Fruit fly (Drosophila melanogaster): ENCODE data around the gene CG2444.

CG2444 gene

DNA sequence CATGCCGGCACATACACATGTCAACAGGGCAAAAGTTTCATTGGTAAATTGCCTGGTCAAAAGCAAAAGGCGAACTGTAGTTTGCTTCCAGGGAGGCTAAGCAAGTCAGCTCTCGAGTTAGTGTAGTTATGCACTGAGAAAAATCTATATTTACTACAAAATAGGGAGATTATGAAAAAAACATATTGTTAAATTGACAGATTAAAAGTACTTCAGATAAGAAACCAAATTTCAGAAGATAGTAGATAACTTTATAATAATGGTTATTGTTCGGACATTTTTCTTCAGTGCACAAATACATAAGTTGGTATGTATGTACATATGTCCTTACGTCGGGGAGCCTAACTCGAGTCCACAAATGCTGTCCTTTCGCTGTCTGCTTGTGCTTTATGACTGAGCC lies 48.0 kb downstream of the CG2444 start (continued):
- TF ChIP-seq CG11762 (GFP tag; optimal IDR thresholded peaks at IDR 0.05; ENCODE audit: insufficient read depth) (peak; percentile 34), Met (GFP tag; optimal IDR thresholded peaks at IDR 0.05) (peak; percentile 75), CG8319 (GFP tag; optimal IDR thresholded peaks at IDR 0.05) (peak; percentile 1), achi (GFP tag; optimal IDR thresholded peaks at IDR 0.05) (peak; percentile 67), CG3032 (tag; optimal IDR thresholded peaks at IDR 0.05) (peak; percentile 63), ss (GFP tag; optimal IDR thresholded peaks at IDR 0.05) (peak; percentile 7 to 49), CG31627 (GFP tag; optimal IDR thresholded peaks at IDR 0.05) (no peak), CG1621 (tag; optimal IDR thresholded peaks at IDR 0.05) (no peak), Ets96B (tag; optimal IDR thresholded peaks at IDR 0.05) (peak; percentile 74), Hr39 (GFP tag; optimal IDR thresholded peaks at IDR 0.05) (peak; percentile 12), Eip75B (GFP tag; optimal IDR thresholded peaks at IDR 0.05) (peak; percentile 52), CG10669 (GFP tag; optimal IDR thresholded peaks at IDR 0.05) (peak; percentile 50), CG6163 (GFP tag; IDR thresholded peaks at IDR 0.05) (peak; percentile 70), net (GFP tag; optimal IDR thresholded peaks at IDR 0.05) (peak; percentile 52), spab (GFP tag; optimal IDR thresholded peaks at IDR 0.05) (peak; percentile 21), fd85E (GFP tag; optimal IDR thresholded peaks at IDR 0.05) (no peak)
